Worm (Caenorhabditis elegans) whole organism, L4/young adult: Measurements from ENCODE around the gene cyp-13A10.

Experiments used
- W03F9.2 ChIP-seq: fragments of 150-350 bp; optimal IDR thresholded peaks from 2 replicates; lab custom pipeline; 2014; ENCODE audit warnings: missing biosample characterization, missing genetic modification characterization
- him-1 ChIP-seq: sonication (generic microtip); optimal IDR thresholded peaks from 2 replicates; lab custom pipeline; 2016; ENCODE audit warnings: missing genotype, missing genetic modification reagents, missing genetic modification characterization, missing compliant biosample characterization

ce11 chrII:9644438-9644837, 18.2 kb downstream of the cyp-13A10 start, which contains the start of gene fzr-1:
- TF ChIP-seq him-1 (tag; lab: Kevin White, UChicago) = no peak
- no peak for TF ChIP-seq W03F9.2
